Worm (Caenorhabditis elegans) whole organism, young adult: Measurements from ENCODE around the gene T13H5.1.

Source experiments
- C06A6.2 ChIP-seq: fragments of 200-800 bp; sonication (Bioruptor generic); conservative IDR thresholded peaks from 2 replicates; pipeline ENCODE4 v1.3.6; 2022; ENCODE audit warnings: missing genetic modification characterization, missing compliant biosample characterization
- F23B12.7 ChIP-seq: sonication (generic microtip); optimal IDR thresholded peaks from 2 replicates; lab custom pipeline; 2017; ENCODE audit warnings: missing genetic modification characterization, mild to moderate bottlenecking, missing compliant biosample characterization, antibody characterized with exemption, moderate library complexity; ENCODE audit not compliant: insufficient read depth
- F55B11.4 ChIP-seq: sonication (generic microtip); optimal IDR thresholded peaks from 2 replicates; lab custom pipeline; 2016; ENCODE audit warnings: missing compliant biosample characterization, missing genetic modification characterization, borderline replicate concordance; ENCODE audit not compliant: insufficient read depth
- Y53G8AR.9 ChIP-seq: fragments of 200-800 bp; sonication (Bioruptor generic); conservative IDR thresholded peaks from 2 replicates; pipeline ENCODE4 v1.3.6; 2022; ENCODE audit warnings: missing genetic modification reagents, missing genetic modification characterization, missing compliant biosample characterization
- Y67H2A.10 ChIP-seq: fragments of 200-800 bp; sonication (Bioruptor generic); conservative IDR thresholded peaks from 2 replicates; pipeline ENCODE4 v1.3.6; 2022; ENCODE audit warnings: missing genetic modification reagents, missing genetic modification characterization, missing compliant biosample characterization
- Y79H2A.3 ChIP-seq: fragments of 200-800 bp; sonication (Bioruptor generic); conservative IDR thresholded peaks from 2 replicates; pipeline ENCODE4 v1.3.6; 2022; ENCODE audit warnings: missing genetic modification reagents, missing genetic modification characterization, missing compliant biosample characterization
- ama-1 ChIP-seq, 3 experiments: fragments of 150-350 bp in 1 of 3; sonication (generic microtip) in 2 of 3; optimal IDR thresholded peaks; 2 replicates each; lab custom pipeline; 2014 to 2018; ENCODE audit warnings: missing biosample characterization in 2 of 3, missing genetic modification characterization in 2 of 3, missing genetic modification reagents in 2 of 3
- attf-5 ChIP-seq: fragments of 200-800 bp; sonication (Bioruptor generic); optimal IDR thresholded peaks from 2 replicates; lab custom pipeline; 2018; ENCODE audit warnings: mild to moderate bottlenecking, missing genetic modification characterization, missing compliant biosample characterization
- ceh-27 ChIP-seq: fragments of 200-800 bp; sonication (Bioruptor generic); optimal IDR thresholded peaks from 2 replicates; lab custom pipeline; 2018; ENCODE audit warnings: mild to moderate bottlenecking, missing genetic modification characterization, moderate library complexity, missing compliant biosample characterization
- ceh-79 ChIP-seq: sonication (generic microtip); optimal IDR thresholded peaks from 2 replicates; lab custom pipeline; 2017; ENCODE audit warnings: mild to moderate bottlenecking, missing genetic modification characterization, missing compliant biosample characterization
- dox-1 ChIP-seq: fragments of 200-800 bp; sonication (Bioruptor generic); IDR thresholded peaks from 2 replicates; pipeline ENCODE4 v1.3.6; 2022; ENCODE audit warnings: missing genetic modification reagents, missing genetic modification characterization, missing compliant biosample characterization
- dpff-1 ChIP-seq: sonication (generic microtip); optimal IDR thresholded peaks from 2 replicates; lab custom pipeline; 2017; ENCODE audit warnings: mild to moderate bottlenecking, missing genetic modification characterization, missing compliant biosample characterization
- egl-18 ChIP-seq: fragments of 200-800 bp; sonication (Bioruptor generic); IDR thresholded peaks from 2 replicates; pipeline ENCODE4 v1.3.6; 2022; ENCODE audit warnings: missing genetic modification reagents, missing genetic modification characterization, missing compliant biosample characterization
- hrde-1 ChIP-seq: sonication (generic microtip); optimal IDR thresholded peaks from 2 replicates; lab custom pipeline; 2016; ENCODE audit warnings: missing genetic modification characterization, mild to moderate bottlenecking, missing compliant biosample characterization, moderate library complexity, missing genotype, missing genetic modification reagents, borderline replicate concordance
- let-607 ChIP-seq, 2 experiments: fragments of 200-800 bp in 1 of 2; sonication (Bioruptor generic) in 1 of 2; sonication (generic microtip) in 1 of 2; optimal IDR thresholded peaks; 2 replicates each; lab custom pipeline; 2016 to 2018; ENCODE audit warnings: mild to moderate bottlenecking in 2 of 2, missing compliant biosample characterization in 2 of 2, missing genetic modification characterization in 2 of 2, moderate library complexity in 2 of 2, missing genotype in 1 of 2
- lin-26 ChIP-seq: fragments of 200-800 bp; sonication (Bioruptor generic); IDR thresholded peaks from 2 replicates; pipeline ENCODE4 v1.3.6; 2022; ENCODE audit warnings: missing genetic modification reagents, missing genetic modification characterization, missing compliant biosample characterization
- madf-3 ChIP-seq: fragments of 200-800 bp; sonication (Bioruptor generic); IDR thresholded peaks from 2 replicates; pipeline ENCODE4 v1.3.6; 2022; ENCODE audit warnings: missing genetic modification reagents, missing genetic modification characterization, missing compliant biosample characterization
- madf-6 ChIP-seq: fragments of 200-800 bp; sonication (Bioruptor generic); IDR thresholded peaks from 2 replicates; pipeline ENCODE4 v1.3.6; 2022; ENCODE audit warnings: missing genetic modification reagents, missing genetic modification characterization, missing compliant biosample characterization
- mel-28 ChIP-seq: sonication (generic microtip); optimal IDR thresholded peaks from 2 replicates; lab custom pipeline; 2016; ENCODE audit warnings: borderline replicate concordance, mild to moderate bottlenecking, missing genetic modification characterization, missing compliant biosample characterization
- mes-4 ChIP-seq: sonication (generic microtip); optimal IDR thresholded peaks from 2 replicates; lab custom pipeline; 2016; ENCODE audit warnings: missing genotype, missing genetic modification characterization, missing compliant biosample characterization
- nfya-1 ChIP-seq: sonication (generic microtip); optimal IDR thresholded peaks from 2 replicates; lab custom pipeline; 2017; ENCODE audit warnings: antibody characterized with exemption, missing compliant biosample characterization, missing genetic modification characterization, borderline replicate concordance; ENCODE audit not compliant: insufficient read depth
- nhr-27 ChIP-seq: fragments of 200-800 bp; sonication (Bioruptor generic); optimal IDR thresholded peaks from 2 replicates; lab custom pipeline; 2018; ENCODE audit warnings: mild to moderate bottlenecking, missing genetic modification characterization, moderate library complexity, missing compliant biosample characterization
- nhr-80 ChIP-seq: sonication (generic microtip); optimal IDR thresholded peaks from 2 replicates; lab custom pipeline; 2016; ENCODE audit warnings: missing genetic modification characterization, missing compliant biosample characterization
- rec-8 ChIP-seq, 2 experiments: sonication (generic microtip); optimal IDR thresholded peaks; 2 replicates each; lab custom pipeline; 2016; ENCODE audit warnings: mild to moderate bottlenecking in 2 of 2, missing genetic modification characterization in 2 of 2, missing genetic modification reagents in 2 of 2, missing genotype in 2 of 2, missing biosample characterization in 1 of 2, missing compliant biosample characterization in 1 of 2, moderate library complexity in 1 of 2
- repo-1 ChIP-seq: sonication (generic microtip); optimal IDR thresholded peaks from 2 replicates; lab custom pipeline; 2017; ENCODE audit warnings: mild to moderate bottlenecking, missing genetic modification characterization, missing compliant biosample characterization
- sdz-38 ChIP-seq: sonication (generic microtip); optimal IDR thresholded peaks from 2 replicates; lab custom pipeline; 2016; ENCODE audit warnings: missing genotype, missing genetic modification characterization, missing compliant biosample characterization
- snpc-1.1 ChIP-seq: sonication (generic microtip); optimal IDR thresholded peaks from 2 replicates; lab custom pipeline; 2017; ENCODE audit warnings: missing genetic modification characterization, mild to moderate bottlenecking, missing compliant biosample characterization, antibody characterized with exemption, moderate library complexity, missing genotype, missing genetic modification reagents; ENCODE audit not compliant: insufficient read depth
- snpc-1.3 ChIP-seq: sonication (generic microtip); optimal IDR thresholded peaks from 2 replicates; lab custom pipeline; 2017; ENCODE audit warnings: missing genetic modification characterization, mild to moderate bottlenecking, missing compliant biosample characterization, antibody characterized with exemption, moderate library complexity, missing genotype, missing genetic modification reagents; ENCODE audit not compliant: insufficient read depth
- snpc-3.4 ChIP-seq: sonication (generic microtip); optimal IDR thresholded peaks from 2 replicates; lab custom pipeline; 2017; ENCODE audit warnings: missing genetic modification characterization, mild to moderate bottlenecking, missing compliant biosample characterization, antibody characterized with exemption, moderate library complexity, missing genotype, missing genetic modification reagents
- snpc-4 ChIP-seq, 5 experiments: fragments of 150-350 bp in 1 of 5; sonication (generic microtip) in 4 of 5; optimal IDR thresholded peaks; 2 replicates each; lab custom pipeline; 2014 to 2018; ENCODE audit warnings: missing genetic modification characterization in 5 of 5, missing biosample characterization in 3 of 5, antibody characterized with exemption in 2 of 5, mild to moderate bottlenecking in 2 of 5, missing compliant biosample characterization in 2 of 5, missing genotype in 2 of 5, moderate library complexity in 2 of 5, missing genetic modification reagents in 1 of 5
- tbp1 ChIP-seq: fragments of 200-800 bp; sonication (Bioruptor generic); optimal IDR thresholded peaks from 2 replicates; lab custom pipeline; 2018; ENCODE audit warnings: mild to moderate bottlenecking, missing genetic modification characterization, missing compliant biosample characterization
- unc-130 ChIP-seq: sonication (generic microtip); optimal IDR thresholded peaks from 2 replicates; lab custom pipeline; 2016; ENCODE audit warnings: missing genetic modification reagents, missing genetic modification characterization, missing compliant biosample characterization
- xnd-1 ChIP-seq: sonication (generic microtip); optimal IDR thresholded peaks from 2 replicates; lab custom pipeline; 2016; ENCODE audit warnings: missing genotype, missing genetic modification reagents, missing genetic modification characterization, missing compliant biosample characterization
- zim-3 ChIP-seq: sonication (generic microtip); optimal IDR thresholded peaks from 2 replicates; lab custom pipeline; 2017; ENCODE audit warnings: mild to moderate bottlenecking, missing genetic modification characterization, moderate library complexity, missing compliant biosample characterization
- ztf-22 ChIP-seq: fragments of 200-800 bp; sonication (Bioruptor generic); optimal IDR thresholded peaks from 2 replicates; lab custom pipeline; 2018; ENCODE audit warnings: mild to moderate bottlenecking, missing genetic modification characterization, moderate library complexity, missing compliant biosample characterization

T13H5.1 gene

DNA sequence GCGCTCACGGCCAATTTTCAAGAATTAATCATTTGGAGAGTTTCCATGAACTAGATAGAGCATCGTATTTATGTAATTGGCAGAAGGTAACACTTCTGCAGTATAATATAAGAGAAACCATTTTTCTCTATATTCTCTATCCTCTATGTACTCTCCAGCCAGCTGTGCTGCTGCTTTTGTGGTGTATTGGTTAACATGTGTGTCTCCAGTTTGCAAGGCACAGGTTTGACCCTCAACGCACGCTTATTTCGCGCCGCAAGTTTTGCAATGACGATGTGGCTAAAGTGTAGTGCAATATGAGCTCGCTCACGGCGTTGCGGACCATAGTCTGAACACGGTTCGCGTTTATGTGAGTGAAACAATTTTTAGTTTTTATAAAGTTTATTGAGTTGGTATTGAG, 38.1 kb upstream of the T13H5.1 start (continued):
- TF ChIP-seq nfya-1 (tag; lab: Kevin White, UChicago) (no peak), sdz-38 (tag; lab: Kevin White, UChicago) (no peak), hrde-1 (peak; percentile 72), lin-26 (GFP tag; lab: Robert Waterston, UW) (no peak), nhr-27 (tag; lab: Kevin White, UChicago) (peak; percentile 75), C06A6.2 (peak; percentile 65), mes-4 (peak; percentile 89), ceh-79 (tag; lab: Kevin White, UChicago) (peak; percentile 32), repo-1 (tag; lab: Kevin White, UChicago) (peak; percentile 85), let-607 (tag; optimal IDR thresholded peaks at IDR 0.05; lab: Kevin White, UChicago) (peak; percentile 62 to 70), madf-3 (GFP tag; lab: Robert Waterston, UW) (no peak; the same call in 1 of the 2 replicates), dpff-1 (tag; lab: Kevin White, UChicago) (no peak), Y67H2A.10 (GFP tag; lab: Robert Waterston, UW) (no peak), snpc-4 (GFP tag; optimal IDR thresholded peaks at IDR 0.05; lab: Kevin White, UChicago) (no peak), snpc-4 (tag; optimal IDR thresholded peaks at IDR 0.05; lab: Kevin White, UChicago) (peak in 1 of 4 experiments; percentile 73), xnd-1 (no peak), Y79H2A.3 (GFP tag; lab: Robert Waterston, UW) (0 out of 2 replicates have a peak, but pooled peaks have one; percentile 14), mel-28 (tag; lab: Kevin White, UChicago) (peak; percentile 23), Y53G8AR.9 (GFP tag; lab: Robert Waterston, UW) (peak; percentile 90), rec-8 (tag; optimal IDR thresholded peaks at IDR 0.05; lab: Kevin White, UChicago) (peak; percentile 48 to 93), F23B12.7 (peak; percentile 88), ztf-22 (GFP tag; lab: Kevin White, UChicago) (peak; percentile 77), egl-18 (GFP tag; lab: Robert Waterston, UW) (peak; percentile 87), attf-5 (GFP tag; lab: Kevin White, UChicago) (no peak), nhr-80 (tag; lab: Kevin White, UChicago) (peak; percentile 64), dox-1 (no peak), snpc-1.1 (tag; lab: Kevin White, UChicago) (peak; percentile 64), tbp1 (GFP tag; lab: Kevin White, UChicago) (peak; percentile 96), zim-3 (tag; lab: Kevin White, UChicago) (no peak), ama-1 (optimal IDR thresholded peaks at IDR 0.05; lab: Kevin White, UChicago) (no peak), ama-1 (GFP tag; optimal IDR thresholded peaks at IDR 0.05; lab: Kevin White, UChicago) (peak in 1 of 2 experiments; percentile 60), ceh-27 (peak; percentile 75)

DNA sequence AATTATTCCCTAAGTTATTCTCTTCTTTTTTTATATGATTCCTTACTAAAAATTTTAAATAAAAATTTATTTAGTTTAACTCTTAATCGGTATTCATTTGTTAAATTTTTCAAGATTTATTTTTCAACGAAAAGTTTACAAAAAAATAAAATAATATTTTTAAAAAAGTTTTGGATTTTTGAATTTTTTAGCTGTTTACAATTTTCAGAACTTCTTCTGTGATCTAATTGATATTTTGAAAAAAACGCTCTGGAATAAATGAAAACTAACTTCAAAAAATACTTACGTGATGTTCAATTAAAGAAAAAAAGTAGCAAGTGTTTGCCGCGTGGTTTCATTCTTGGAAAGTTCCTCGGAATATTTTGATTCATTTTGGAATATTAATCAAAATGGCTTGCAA, 36.5 kb upstream of the T13H5.1 start, which contains the start of gene decr-1.2:
Gene decr-1.2, plus strand, starts transcription at position 301 of the 400 bp plus-strand sequence.
- TF ChIP-seq nhr-27 (tag; lab: Kevin White, UChicago) (no peak), unc-130 (GFP tag; lab: Kevin White, UChicago) (no peak), snpc-3.4 (tag; lab: Kevin White, UChicago) (no peak), Y79H2A.3 (GFP tag; lab: Robert Waterston, UW) (no peak), dox-1 (no peak), F55B11.4 (tag; lab: Kevin White, UChicago) (no peak), snpc-1.3 (no peak), xnd-1 (no peak), madf-6 (no peak)
- TF ChIP-seq, all 124 proteins: peak for 0
